Fruit fly (Drosophila melanogaster) whole organism, wandering third instar larva: ENCODE data around the gene GluRIIA.

Experiments
- CG9705 ChIP-seq: fragments of 200-800 bp; sonication (Bioruptor generic); optimal IDR thresholded peaks from 2 replicates; lab custom pipeline; 2018; ENCODE audit warnings: missing biosample characterization, mild to moderate bottlenecking, missing genetic modification characterization
- Dfd ChIP-seq: fragments of >200 bp; optimal IDR thresholded peaks from 2 replicates; lab custom pipeline; 2017; ENCODE audit warnings: missing biosample characterization, missing genetic modification characterization
- Dif ChIP-seq: fragments of 200-275, 200-300 bp; sonication (Bioruptor generic); optimal IDR thresholded peaks from 2 replicates; lab custom pipeline; 2018; ENCODE audit warnings: missing biosample characterization, missing genetic modification characterization; ENCODE audit not compliant: partially characterized antibody
- Hnf4 ChIP-seq: fragments of 200-800 bp; sonication (Bioruptor generic); optimal IDR thresholded peaks from 2 replicates; lab custom pipeline; 2016; ENCODE audit warnings: missing biosample characterization, mild to moderate bottlenecking, missing genetic modification characterization
- Hr78 ChIP-seq: fragments of >200 bp; optimal IDR thresholded peaks from 2 replicates; lab custom pipeline; 2017; ENCODE audit warnings: missing biosample characterization, missing genetic modification characterization
- Sp1 ChIP-seq: fragments of 200-800 bp; sonication (Bioruptor generic); optimal IDR thresholded peaks from 3 replicates; lab custom pipeline; 2019; ENCODE audit warnings: missing biosample characterization, mild to moderate bottlenecking, missing genetic modification characterization, moderate library complexity
- Vsx2 ChIP-seq: fragments of 200-300, 225-300 bp; sonication (Bioruptor generic); optimal IDR thresholded peaks from 2 replicates; lab custom pipeline; 2018; ENCODE audit warnings: missing biosample characterization, missing genetic modification characterization; ENCODE audit not compliant: partially characterized antibody
- brk ChIP-seq: fragments of 200-800 bp; sonication (Bioruptor generic); optimal IDR thresholded peaks from 2 replicates; lab custom pipeline; 2016; ENCODE audit warnings: missing biosample characterization, mild to moderate bottlenecking, missing genetic modification characterization
- fru ChIP-seq: fragments of 200-800 bp; sonication (Bioruptor generic); optimal IDR thresholded peaks from 3 replicates; lab custom pipeline; 2016; ENCODE audit warnings: missing biosample characterization, mild to moderate bottlenecking, missing genetic modification characterization
- h ChIP-seq: fragments of 200-800 bp; sonication (Bioruptor generic); optimal IDR thresholded peaks from 3 replicates; lab custom pipeline; 2016; ENCODE audit warnings: missing biosample characterization, mild to moderate bottlenecking, missing genetic modification characterization
- psq ChIP-seq: fragments of 200-800 bp; sonication (Bioruptor generic); optimal IDR thresholded peaks from 3 replicates; lab custom pipeline; 2017; ENCODE audit warnings: missing biosample characterization, mild to moderate bottlenecking, missing genetic modification characterization, moderate library complexity
- sv ChIP-seq: fragments of 200-800 bp; sonication (Bioruptor generic); optimal IDR thresholded peaks from 3 replicates; lab custom pipeline; 2016; ENCODE audit warnings: missing biosample characterization, missing genetic modification characterization
- usp ChIP-seq: fragments of >200 bp; optimal IDR thresholded peaks from 2 replicates; lab custom pipeline; 2017; ENCODE audit warnings: missing biosample characterization, missing genetic modification characterization

DNA sequence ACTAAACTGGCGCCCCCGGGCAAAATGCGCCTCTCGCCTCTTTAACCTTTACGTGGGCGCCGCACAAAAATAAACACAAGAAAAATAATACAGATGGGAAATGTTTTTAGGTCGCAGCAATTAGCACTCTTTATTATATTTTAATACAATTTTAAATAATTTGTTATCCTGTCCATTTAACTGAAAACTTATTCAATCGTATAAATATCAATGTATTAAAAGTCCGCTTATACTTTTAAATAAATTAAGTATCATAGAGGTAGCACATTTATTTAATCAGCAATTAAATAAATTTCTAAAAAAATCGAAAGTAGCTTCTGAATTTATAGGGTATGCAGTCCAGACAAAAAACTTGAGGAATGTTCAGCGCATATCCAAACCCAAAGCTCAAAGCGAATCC lies 47.8 kb upstream of the GluRIIA start:
- TF ChIP-seq Dif (no peak), Hr78 (GFP tag; lab: Kevin White, UChicago) (no peak), fru (GFP tag; lab: Kevin White, UChicago) (no peak), Vsx2 (GFP tag; lab: Kevin White, UChicago) (no peak), psq (no peak), Dfd (GFP tag; lab: Kevin White, UChicago) (no peak), h (GFP tag; lab: Kevin White, UChicago) (no peak), usp (no peak), brk (no peak), Hnf4 (GFP tag; lab: Kevin White, UChicago) (no peak), Sp1 (no peak), sv (GFP tag; lab: Kevin White, UChicago) (no peak), CG9705 (no peak)
